Worm (Caenorhabditis elegans) whole organism, L1 larva: Measurements from ENCODE around the gene ZK897.10.

ENCODE experiments used
- C16A3.4 ChIP-seq: fragments of 150-350 bp; optimal IDR thresholded peaks from 2 replicates; lab custom pipeline; 2014; ENCODE audit warnings: missing biosample characterization, missing genetic modification characterization
- C34B4.2 ChIP-seq: sonication (generic microtip); optimal IDR thresholded peaks from 2 replicates; lab custom pipeline; 2017; ENCODE audit warnings: mild to moderate bottlenecking, missing genetic modification characterization, missing compliant biosample characterization
- F16B12.6 ChIP-seq: fragments of 150-350 bp; optimal IDR thresholded peaks from 2 replicates; lab custom pipeline; 2014; ENCODE audit warnings: missing biosample characterization, missing genetic modification characterization
- Y116A8C.19 ChIP-seq: sonication (generic microtip); optimal IDR thresholded peaks from 2 replicates; lab custom pipeline; 2016; ENCODE audit warnings: missing compliant biosample characterization, missing genetic modification characterization, borderline replicate concordance
- aly-2 ChIP-seq: fragments of 150-350 bp; optimal IDR thresholded peaks from 2 replicates; lab custom pipeline; 2014; ENCODE audit warnings: missing biosample characterization, missing genetic modification characterization
- ama-1 ChIP-seq: fragments of 150-350 bp; optimal IDR thresholded peaks from 2 replicates; lab custom pipeline; 2014
- ceh-63 ChIP-seq: fragments of 200-800 bp; sonication (Bioruptor generic); optimal IDR thresholded peaks from 2 replicates; lab custom pipeline; 2018; ENCODE audit warnings: mild to moderate bottlenecking, missing genetic modification characterization, missing compliant biosample characterization
- ceh-8 ChIP-seq: fragments of 200-800 bp; sonication (Bioruptor generic); optimal IDR thresholded peaks from 2 replicates; lab custom pipeline; 2018; ENCODE audit warnings: mild to moderate bottlenecking, missing genetic modification characterization, moderate library complexity, missing compliant biosample characterization
- ceh-90 ChIP-seq: sonication (generic microtip); optimal IDR thresholded peaks from 2 replicates; lab custom pipeline; 2016; ENCODE audit warnings: missing genetic modification characterization, missing compliant biosample characterization
- ces-1 ChIP-seq: fragments of 150-350 bp; optimal IDR thresholded peaks from 2 replicates; lab custom pipeline; 2014; ENCODE audit warnings: missing biosample characterization, missing genetic modification reagents, missing genetic modification characterization
- dpl-1 ChIP-seq, 3 experiments: fragments of 150-350 bp in 2 of 3; sonication (generic microtip) in 1 of 3; optimal IDR thresholded peaks; 2 replicates each; lab custom pipeline; 2014 to 2017; ENCODE audit warnings: missing biosample characterization in 3 of 3, missing genetic modification characterization in 3 of 3, missing genetic modification reagents in 3 of 3
- dsc-1 ChIP-seq: sonication (generic microtip); optimal IDR thresholded peaks from 2 replicates; lab custom pipeline; 2016; ENCODE audit warnings: mild to moderate bottlenecking, missing genetic modification characterization, missing compliant biosample characterization
- efl-1 ChIP-seq, 4 experiments: fragments of 150-350 bp; optimal IDR thresholded peaks in 3 of 4; peaks in 1 of 4; 1 replicate in 1 of 4; 2 replicates in 3 of 4; lab custom pipeline; 2014; ENCODE audit warnings: missing biosample characterization in 2 of 4, missing genetic modification characterization in 2 of 4, missing genetic modification reagents in 2 of 4
- efl-3 ChIP-seq: fragments of 200-800 bp; sonication (Bioruptor generic); optimal IDR thresholded peaks from 2 replicates; lab custom pipeline; 2018; ENCODE audit warnings: mild to moderate bottlenecking, missing genetic modification characterization, missing compliant biosample characterization
- egl-13 ChIP-seq: sonication (generic microtip); optimal IDR thresholded peaks from 2 replicates; lab custom pipeline; 2016; ENCODE audit warnings: missing genotype, missing genetic modification reagents, missing genetic modification characterization, missing compliant biosample characterization
- egl-27 ChIP-seq, 2 experiments: fragments of 150-350 bp in 1 of 2; sonication (generic microtip); optimal IDR thresholded peaks; 3 replicates each; lab custom pipeline; 2017 to 2018; ENCODE audit warnings: missing biosample characterization in 2 of 2, missing genetic modification characterization in 2 of 2, missing genetic modification reagents in 2 of 2
- elt-2 ChIP-seq: sonication (generic microtip); optimal IDR thresholded peaks from 2 replicates; lab custom pipeline; 2016; ENCODE audit warnings: missing genetic modification characterization, mild to moderate bottlenecking, inconsistent platforms, missing compliant biosample characterization, missing genetic modification reagents
- elt-3 ChIP-seq, 6 experiments: fragments of 150-350 bp in 1 of 6; sonication (generic microtip); optimal IDR thresholded peaks; 2 replicates each; lab custom pipeline; 2017 to 2018; ENCODE audit warnings: missing biosample characterization in 6 of 6, missing genetic modification characterization in 6 of 6, inconsistent platforms in 1 of 6
- ets-5 ChIP-seq: fragments of 200-800 bp; sonication (Bioruptor generic); IDR thresholded peaks from 2 replicates; pipeline ENCODE4 v1.3.6; 2022; ENCODE audit warnings: missing genetic modification characterization, missing compliant biosample characterization
- grh-1 ChIP-seq: fragments of 200-800 bp; sonication (Bioruptor generic); IDR thresholded peaks from 2 replicates; pipeline ENCODE4 v1.3.6; 2022; ENCODE audit warnings: missing genetic modification reagents, missing genetic modification characterization, missing compliant biosample characterization
- hpl-2 ChIP-seq: fragments of 150-350 bp; optimal IDR thresholded peaks from 2 replicates; lab custom pipeline; 2014; ENCODE audit warnings: missing biosample characterization, missing genetic modification reagents, missing genetic modification characterization
- isw-1 ChIP-seq: fragments of 200-800 bp; sonication (Bioruptor generic); IDR thresholded peaks from 2 replicates; pipeline ENCODE4 v1.3.6; 2022; ENCODE audit warnings: missing genetic modification characterization, missing compliant biosample characterization
- lin-13 ChIP-seq: fragments of 150-350 bp; optimal IDR thresholded peaks from 2 replicates; lab custom pipeline; 2014; ENCODE audit warnings: missing biosample characterization, missing genetic modification reagents, missing genetic modification characterization
- lin-14 ChIP-seq: fragments of 200-800 bp; sonication (Bioruptor generic); optimal IDR thresholded peaks from 2 replicates; lab custom pipeline; 2018; ENCODE audit warnings: mild to moderate bottlenecking, missing genetic modification characterization, moderate library complexity, missing compliant biosample characterization
- lin-35 ChIP-seq, 2 experiments: fragments of 150-350 bp; optimal IDR thresholded peaks; 2 replicates each; lab custom pipeline; 2014; ENCODE audit warnings: missing biosample characterization in 2 of 2, missing genetic modification characterization in 2 of 2, missing genetic modification reagents in 2 of 2
- lin-39 ChIP-seq: fragments of 150-350 bp; optimal IDR thresholded peaks from 2 replicates; lab custom pipeline; 2014; ENCODE audit warnings: missing biosample characterization, missing genetic modification reagents, missing genetic modification characterization
- lir-3 ChIP-seq: sonication (generic microtip); optimal IDR thresholded peaks from 2 replicates; lab custom pipeline; 2016; ENCODE audit warnings: mild to moderate bottlenecking, missing genetic modification characterization, moderate library complexity, missing compliant biosample characterization; ENCODE audit not compliant: poor library complexity
- mdl-1 ChIP-seq, 2 experiments: fragments of 150-350 bp; optimal IDR thresholded peaks; 2 replicates each; lab custom pipeline; 2014 to 2017; ENCODE audit warnings: missing biosample characterization in 2 of 2, missing genetic modification characterization in 2 of 2, inconsistent platforms in 1 of 2
- mef-2 ChIP-seq: fragments of 150-350 bp; optimal IDR thresholded peaks from 2 replicates; lab custom pipeline; 2014; ENCODE audit warnings: missing biosample characterization, missing genetic modification characterization
- mep-1 ChIP-seq: fragments of 150-350 bp; optimal IDR thresholded peaks from 2 replicates; lab custom pipeline; 2014; ENCODE audit warnings: missing biosample characterization, missing genetic modification characterization
- nhr-11 ChIP-seq: fragments of 150-350 bp; optimal IDR thresholded peaks from 2 replicates; lab custom pipeline; 2014; ENCODE audit warnings: missing biosample characterization, missing genetic modification characterization
- nhr-12 ChIP-seq: sonication (generic microtip); optimal IDR thresholded peaks from 2 replicates; lab custom pipeline; 2017; ENCODE audit warnings: missing biosample characterization, missing genetic modification characterization
- nhr-20 ChIP-seq: sonication (generic microtip); optimal IDR thresholded peaks from 2 replicates; lab custom pipeline; 2016; ENCODE audit warnings: mild to moderate bottlenecking, missing genetic modification characterization, missing compliant biosample characterization
- nhr-47 ChIP-seq: sonication (generic microtip); optimal IDR thresholded peaks from 2 replicates; lab custom pipeline; 2016; ENCODE audit warnings: mild to moderate bottlenecking, missing genetic modification characterization, moderate library complexity, missing compliant biosample characterization
- nhr-71 ChIP-seq: sonication (generic microtip); optimal IDR thresholded peaks from 2 replicates; lab custom pipeline; 2016; ENCODE audit warnings: mild to moderate bottlenecking, missing genetic modification characterization, moderate library complexity, missing compliant biosample characterization
- nhr-84 ChIP-seq: sonication (generic microtip); optimal IDR thresholded peaks from 2 replicates; lab custom pipeline; 2017; ENCODE audit warnings: missing biosample characterization, missing genetic modification characterization
- nhr-90 ChIP-seq: sonication (generic microtip); optimal IDR thresholded peaks from 2 replicates; lab custom pipeline; 2016; ENCODE audit warnings: mild to moderate bottlenecking, missing genetic modification characterization, missing compliant biosample characterization; ENCODE audit not compliant: poor library complexity
- pax-3 ChIP-seq: fragments of 200-800 bp; sonication (Bioruptor generic); optimal IDR thresholded peaks from 2 replicates; lab custom pipeline; 2018; ENCODE audit warnings: mild to moderate bottlenecking, missing genetic modification characterization, moderate library complexity, missing compliant biosample characterization
- pqm-1 ChIP-seq: sonication (generic microtip); optimal IDR thresholded peaks from 3 replicates; lab custom pipeline; 2017; ENCODE audit warnings: missing biosample characterization, missing genetic modification characterization
- rnt-1 ChIP-seq: sonication (generic microtip); optimal IDR thresholded peaks from 2 replicates; lab custom pipeline; 2016; ENCODE audit warnings: mild to moderate bottlenecking, missing genetic modification characterization, moderate library complexity, missing compliant biosample characterization
- snpc-4 ChIP-seq: fragments of 150-350 bp; optimal IDR thresholded peaks from 2 replicates; lab custom pipeline; 2014; ENCODE audit warnings: missing biosample characterization, missing genetic modification characterization
- snu-23 ChIP-seq: sonication (generic microtip); optimal IDR thresholded peaks from 2 replicates; lab custom pipeline; 2016; ENCODE audit warnings: missing genetic modification characterization, missing compliant biosample characterization
- sox-4 ChIP-seq: sonication (generic microtip); optimal IDR thresholded peaks from 2 replicates; lab custom pipeline; 2016; ENCODE audit warnings: missing genetic modification characterization, missing compliant biosample characterization
- sptf-1 ChIP-seq: fragments of 150-350 bp; optimal IDR thresholded peaks from 2 replicates; lab custom pipeline; 2014; ENCODE audit warnings: missing biosample characterization, missing genetic modification characterization
- swsn-7 ChIP-seq: sonication (generic microtip); optimal IDR thresholded peaks from 2 replicates; lab custom pipeline; 2016; ENCODE audit warnings: missing genetic modification characterization, missing compliant biosample characterization
- unc-62 ChIP-seq: fragments of 150-350 bp; optimal IDR thresholded peaks from 2 replicates; lab custom pipeline; 2014; ENCODE audit warnings: missing biosample characterization, missing genetic modification reagents, missing genetic modification characterization
- unc-86 ChIP-seq: sonication (generic microtip); optimal IDR thresholded peaks from 2 replicates; lab custom pipeline; 2016; ENCODE audit warnings: missing genetic modification characterization, missing compliant biosample characterization
- unc-98 ChIP-seq: fragments of 200-800 bp; sonication (Bioruptor generic); IDR thresholded peaks from 2 replicates; pipeline ENCODE4 v1.3.6; 2022; ENCODE audit warnings: missing genetic modification characterization, missing compliant biosample characterization
- xbp-1 ChIP-seq: sonication (generic microtip); optimal IDR thresholded peaks from 2 replicates; lab custom pipeline; 2016; ENCODE audit warnings: missing genetic modification characterization, missing compliant biosample characterization
- zip-4 ChIP-seq: fragments of 200-800 bp; sonication (Bioruptor generic); optimal IDR thresholded peaks from 2 replicates; lab custom pipeline; 2018; ENCODE audit warnings: mild to moderate bottlenecking, missing genetic modification characterization, moderate library complexity, missing compliant biosample characterization
- ztf-11 ChIP-seq, 2 experiments: sonication (generic microtip); optimal IDR thresholded peaks; 2 replicates each; lab custom pipeline; 2016 to 2017; ENCODE audit warnings: missing genetic modification characterization in 2 of 2, missing biosample characterization in 1 of 2, missing compliant biosample characterization in 1 of 2
- ztf-4 ChIP-seq: fragments of 150-350 bp; optimal IDR thresholded peaks from 2 replicates; lab custom pipeline; 2014; ENCODE audit warnings: missing biosample characterization, missing genetic modification characterization

The ZK897.10 gene

ce11 chrIV:12771414-12771813 lies 6.3 kb downstream of the ZK897.10 start (continued):
- TF ChIP-seq lir-3 (tag; lab: Kevin White, UChicago) (no peak), lin-39 (no peak), pax-3 (tag; lab: Kevin White, UChicago) (peak; percentile 43), nhr-90 (tag; lab: Kevin White, UChicago) (no peak), nhr-11 (tag; lab: Kevin White, UChicago) (no peak), C16A3.4 (no peak), swsn-7 (tag; lab: Kevin White, UChicago) (peak; percentile 61), mef-2 (tag; lab: Kevin White, UChicago) (no peak), rnt-1 (tag; lab: Kevin White, UChicago) (no peak), mep-1 (tag; lab: Kevin White, UChicago) (no peak), ztf-11 (tag; optimal IDR thresholded peaks at IDR 0.05; lab: Kevin White, UChicago) (no peak), ceh-90 (tag; lab: Kevin White, UChicago) (no peak), efl-3 (GFP tag; lab: Kevin White, UChicago) (no peak), nhr-47 (tag; lab: Kevin White, UChicago) (peak; percentile 78), dpl-1 (GFP tag; optimal IDR thresholded peaks at IDR 0.05; lab: Kevin White, UChicago) (peak in 1 of 3 experiments; percentile 3), hpl-2 (GFP tag; lab: Kevin White, UChicago) (no peak), unc-62 (GFP tag; lab: Kevin White, UChicago) (no peak), ets-5 (no peak), egl-27 (tag; optimal IDR thresholded peaks at IDR 0.05; lab: Kevin White, UChicago) (no peak), egl-13 (tag; lab: Kevin White, UChicago) (peak; percentile 87), dsc-1 (tag; lab: Kevin White, UChicago) (peak; percentile 65), zip-4 (GFP tag; lab: Kevin White, UChicago) (no peak), C34B4.2 (no peak), elt-3 (tag; optimal IDR thresholded peaks at IDR 0.05; lab: Kevin White, UChicago) (no peak), elt-2 (tag; lab: Kevin White, UChicago) (no peak), aly-2 (no peak), lin-14 (peak; percentile 95), F16B12.6 (tag; lab: Kevin White, UChicago) (no peak), snpc-4 (tag; lab: Kevin White, UChicago) (no peak), lin-13 (GFP tag; lab: Kevin White, UChicago) (no peak), ces-1 (no peak), efl-1 (optimal IDR thresholded peaks at IDR 0.05; lab: Kevin White, UChicago) (peak; percentile 45 to 56), efl-1 (GFP tag; optimal IDR thresholded peaks at IDR 0.05 in 1 of 2; lab: Kevin White, UChicago) (peak; percentile 2 to 29), snu-23 (GFP tag; lab: Kevin White, UChicago) (peak; percentile 44), sptf-1 (tag; lab: Kevin White, UChicago) (no peak), unc-98 (GFP tag; lab: Robert Waterston, UW) (no peak), ceh-63 (no peak), Y116A8C.19 (tag; lab: Kevin White, UChicago) (no peak), nhr-20 (tag; lab: Kevin White, UChicago) (no peak), nhr-84 (tag; lab: Kevin White, UChicago) (no peak), grh-1 (no peak), nhr-12 (tag; lab: Kevin White, UChicago) (no peak), pqm-1 (no peak), ztf-4 (no peak), xbp-1 (tag; lab: Kevin White, UChicago) (peak; percentile 29), sox-4 (no peak), ama-1 (lab: Kevin White, UChicago) (no peak), nhr-71 (tag; lab: Kevin White, UChicago) (peak; percentile 76), isw-1 (peak; percentile 48), mdl-1 (tag; optimal IDR thresholded peaks at IDR 0.05; lab: Kevin White, UChicago) (no peak), lin-35 (GFP tag; optimal IDR thresholded peaks at IDR 0.05; lab: Kevin White, UChicago) (peak in 1 of 2 experiments; percentile 48), unc-86 (tag; lab: Kevin White, UChicago) (peak; percentile 75), ceh-8 (GFP tag; lab: Kevin White, UChicago) (peak; percentile 14)
